Worm (Caenorhabditis elegans) whole organism, late embryonic: ENCODE data around the gene srv-22.

Experiments
- C38D4.7 ChIP-seq: fragments of 200-800 bp; sonication (Bioruptor generic); optimal IDR thresholded peaks from 2 replicates; lab custom pipeline; 2018; ENCODE audit warnings: mild to moderate bottlenecking, missing genetic modification characterization, moderate library complexity, missing compliant biosample characterization
- F13H6.1 ChIP-seq: sonication (generic microtip); optimal IDR thresholded peaks from 2 replicates; lab custom pipeline; 2016; ENCODE audit warnings: missing genetic modification characterization, missing compliant biosample characterization
- K02D7.2 ChIP-seq: sonication (generic microtip); optimal IDR thresholded peaks from 2 replicates; lab custom pipeline; 2017; ENCODE audit warnings: mild to moderate bottlenecking, missing genetic modification characterization, missing compliant biosample characterization
- K09A11.1 ChIP-seq: sonication (generic microtip); optimal IDR thresholded peaks from 2 replicates; lab custom pipeline; 2017; ENCODE audit warnings: antibody characterized with exemption, mild to moderate bottlenecking, missing genetic modification characterization, missing compliant biosample characterization; ENCODE audit not compliant: insufficient read depth
- Y22D7AL.16 ChIP-seq: sonication (generic microtip); optimal IDR thresholded peaks from 2 replicates; lab custom pipeline; 2016; ENCODE audit warnings: missing genetic modification characterization, missing compliant biosample characterization
- ceh-14 ChIP-seq: sonication (generic microtip); optimal IDR thresholded peaks from 2 replicates; lab custom pipeline; 2016; ENCODE audit warnings: missing genotype, missing genetic modification characterization, missing compliant biosample characterization
- ceh-19 ChIP-seq: fragments of 200-800 bp; sonication (Bioruptor generic); optimal IDR thresholded peaks from 2 replicates; lab custom pipeline; 2018; ENCODE audit warnings: mild to moderate bottlenecking, missing genetic modification characterization, missing compliant biosample characterization
- ceh-22 ChIP-seq: sonication (generic microtip); optimal IDR thresholded peaks from 2 replicates; lab custom pipeline; 2017; ENCODE audit warnings: missing biosample characterization, missing genetic modification characterization
- ceh-24 ChIP-seq: sonication (generic microtip); optimal IDR thresholded peaks from 2 replicates; lab custom pipeline; 2016; ENCODE audit warnings: mild to moderate bottlenecking, missing genetic modification characterization, missing compliant biosample characterization
- ceh-31 ChIP-seq: sonication (generic microtip); optimal IDR thresholded peaks from 2 replicates; lab custom pipeline; 2016; ENCODE audit warnings: missing genetic modification characterization, missing compliant biosample characterization
- ceh-34 ChIP-seq: sonication (generic microtip); optimal IDR thresholded peaks from 2 replicates; lab custom pipeline; 2016; ENCODE audit warnings: mild to moderate bottlenecking, missing genetic modification characterization, missing compliant biosample characterization
- ceh-45 ChIP-seq: fragments of 200-800 bp; sonication (Bioruptor generic); IDR thresholded peaks from 2 replicates; pipeline ENCODE4 v1.3.6; 2022; ENCODE audit warnings: missing genetic modification reagents, missing genetic modification characterization, missing compliant biosample characterization
- elt-2 ChIP-seq: sonication (generic microtip); optimal IDR thresholded peaks from 2 replicates; lab custom pipeline; 2016; ENCODE audit warnings: missing genetic modification reagents, missing genetic modification characterization, missing compliant biosample characterization
- ets-4 ChIP-seq: sonication (generic microtip); optimal IDR thresholded peaks from 2 replicates; lab custom pipeline; 2016; ENCODE audit warnings: missing genetic modification characterization, missing compliant biosample characterization
- eyg-1 ChIP-seq: sonication (generic microtip); optimal IDR thresholded peaks from 2 replicates; lab custom pipeline; 2016; ENCODE audit warnings: missing genotype, missing genetic modification characterization, missing compliant biosample characterization
- fax-1 ChIP-seq: sonication (generic microtip); optimal IDR thresholded peaks from 2 replicates; lab custom pipeline; 2016; ENCODE audit warnings: missing genotype, missing genetic modification characterization, missing compliant biosample characterization
- fkh-10 ChIP-seq: fragments of 150-350 bp; optimal IDR thresholded peaks from 2 replicates; lab custom pipeline; 2014; ENCODE audit warnings: missing biosample characterization, missing genetic modification reagents, missing genetic modification characterization
- fkh-6 ChIP-seq: sonication (generic microtip); optimal IDR thresholded peaks from 2 replicates; lab custom pipeline; 2016; ENCODE audit warnings: missing genetic modification characterization, missing compliant biosample characterization
- gmeb-2 ChIP-seq: sonication (generic microtip); optimal IDR thresholded peaks from 2 replicates; lab custom pipeline; 2016; ENCODE audit warnings: missing genetic modification characterization, inconsistent platforms, missing compliant biosample characterization
- hlh-13 ChIP-seq: fragments of 200-800 bp; sonication (Bioruptor generic); optimal IDR thresholded peaks from 2 replicates; lab custom pipeline; 2018; ENCODE audit warnings: mild to moderate bottlenecking, missing genetic modification characterization, missing compliant biosample characterization
- hlh-15 ChIP-seq: sonication (generic microtip); optimal IDR thresholded peaks from 2 replicates; lab custom pipeline; 2016; ENCODE audit warnings: missing genetic modification characterization, missing compliant biosample characterization
- hlh-30 ChIP-seq: sonication (generic microtip); optimal IDR thresholded peaks from 2 replicates; lab custom pipeline; 2017; ENCODE audit warnings: antibody characterized with exemption, missing genetic modification characterization, missing compliant biosample characterization; ENCODE audit not compliant: insufficient read depth
- hlh-6 ChIP-seq: sonication (generic microtip); optimal IDR thresholded peaks from 2 replicates; lab custom pipeline; 2016; ENCODE audit warnings: missing genotype, missing genetic modification characterization, missing compliant biosample characterization
- pax-1 ChIP-seq: fragments of 150-350 bp; optimal IDR thresholded peaks from 2 replicates; lab custom pipeline; 2014; ENCODE audit warnings: missing biosample characterization, missing genetic modification characterization
- pha-2 ChIP-seq: sonication (generic microtip); optimal IDR thresholded peaks from 2 replicates; lab custom pipeline; 2017; ENCODE audit warnings: mild to moderate bottlenecking, missing genetic modification characterization, missing compliant biosample characterization
- pros-1 ChIP-seq: fragments of 150-350 bp; optimal IDR thresholded peaks from 2 replicates; lab custom pipeline; 2014; ENCODE audit warnings: missing biosample characterization, missing genetic modification reagents, missing genetic modification characterization
- sdc-2 ChIP-seq: sonication (generic microtip); optimal IDR thresholded peaks from 2 replicates; lab custom pipeline; 2016; ENCODE audit warnings: missing genotype, missing genetic modification characterization, missing compliant biosample characterization
- sox-2 ChIP-seq: fragments of 200-800 bp; sonication (Bioruptor generic); IDR thresholded peaks from 2 replicates; pipeline ENCODE4 v1.3.6; 2022; ENCODE audit warnings: missing genetic modification reagents, missing genetic modification characterization, missing compliant biosample characterization
- sox-4 ChIP-seq: sonication (generic microtip); optimal IDR thresholded peaks from 2 replicates; lab custom pipeline; 2017; ENCODE audit warnings: mild to moderate bottlenecking, missing genetic modification characterization, inconsistent platforms, missing compliant biosample characterization
- tbx-2 ChIP-seq: sonication (generic microtip); optimal IDR thresholded peaks from 2 replicates; lab custom pipeline; 2016; ENCODE audit warnings: missing genetic modification characterization, missing compliant biosample characterization
- unc-3 ChIP-seq, 2 experiments: fragments of 200-800 bp in 1 of 2; sonication (Bioruptor generic) in 1 of 2; sonication (generic microtip) in 1 of 2; conservative IDR thresholded peaks in 1 of 2; optimal IDR thresholded peaks in 1 of 2; 2 replicates each; pipeline versions ENCODE4 v1.3.6 to Lab custom; 2016 to 2022; ENCODE audit warnings: missing compliant biosample characterization in 2 of 2, missing genetic modification characterization in 2 of 2, missing genetic modification reagents in 1 of 2
- unc-42 ChIP-seq: sonication (generic microtip); optimal IDR thresholded peaks from 2 replicates; lab custom pipeline; 2016; ENCODE audit warnings: missing genotype, missing genetic modification characterization, missing compliant biosample characterization
- unc-86 ChIP-seq: sonication (generic microtip); optimal IDR thresholded peaks from 2 replicates; lab custom pipeline; 2016; ENCODE audit warnings: missing genetic modification characterization, missing compliant biosample characterization
- zip-5 ChIP-seq: sonication (generic microtip); optimal IDR thresholded peaks from 2 replicates; lab custom pipeline; 2016; ENCODE audit warnings: missing genetic modification characterization, missing compliant biosample characterization
- ztf-16 ChIP-seq: sonication (generic microtip); optimal IDR thresholded peaks from 2 replicates; lab custom pipeline; 2017; ENCODE audit warnings: missing genetic modification characterization, missing compliant biosample characterization

srv-22 gene

ce11 chrIV:5858212-5858611 lies 21.5 kb downstream of the srv-22 start:
- TF ChIP-seq ceh-14 (tag; lab: Kevin White, UChicago) (no peak), elt-2 (peak; percentile 12)
- TF ChIP-seq, all 69 proteins: peak for 1

ce11 chrIV:5856975-5857374 lies 22.8 kb downstream of the srv-22 start:
- TF ChIP-seq fkh-6 (tag; lab: Kevin White, UChicago) = no peak
- TF ChIP-seq ceh-22 (tag; lab: Kevin White, UChicago) = no peak
- TF ChIP-seq unc-3 (GFP tag; conservative IDR thresholded peaks at IDR 0.05; lab: Robert Waterston, UW) = no peak
- no peak for TF ChIP-seq unc-3 (tag; optimal IDR thresholded peaks at IDR 0.05; lab: Kevin White, UChicago)
- TF ChIP-seq sdc-2 (tag; lab: Kevin White, UChicago) = no peak
- TF ChIP-seq ceh-31 (tag; lab: Kevin White, UChicago) = no peak
- TF ChIP-seq hlh-15 = no peak
- no peak for TF ChIP-seq ceh-45
- no peak for TF ChIP-seq ceh-14 (tag; lab: Kevin White, UChicago)

- TF ChIP-seq pax-1 (tag; lab: Kevin White, UChicago) = no peak
- TF ChIP-seq ceh-24 (tag; lab: Kevin White, UChicago) = no peak
- TF ChIP-seq ceh-22 (tag; lab: Kevin White, UChicago) = no peak
- no peak for TF ChIP-seq ceh-34
- TF ChIP-seq zip-5 = no peak
- no peak for TF ChIP-seq ceh-31 (tag; lab: Kevin White, UChicago)
- TF ChIP-seq hlh-6 (tag; lab: Kevin White, UChicago) = no peak
- no peak for TF ChIP-seq gmeb-2
- no peak for TF ChIP-seq F13H6.1 (tag; lab: Kevin White, UChicago)
- TF ChIP-seq pros-1 = no peak
- TF ChIP-seq ceh-45 = no peak
- no peak for TF ChIP-seq fkh-10
- TF ChIP-seq pha-2 = no peak
- no peak for TF ChIP-seq ceh-19 (GFP tag; lab: Kevin White, UChicago)
- no peak for TF ChIP-seq eyg-1 (tag; lab: Kevin White, UChicago)
- TF ChIP-seq fax-1 (tag; lab: Kevin White, UChicago) = no peak
These were observed 24.1 kb downstream of the srv-22 start for ce11 chrIV:5855608-5856007.

- TF ChIP-seq ets-4 (no peak), hlh-30 (tag; lab: Kevin White, UChicago) (no peak)
- TF ChIP-seq, all 69 proteins: peak for 0
These were observed 28.9 kb downstream of the srv-22 start for ce11 chrIV:5850765-5851377.

ce11 chrIV:5847986-5848707 lies 31.6 kb downstream of the srv-22 start, which contains the start of gene sams-3:
TSS of gene sams-3 (plus strand) at chrIV:5848657.
- no peak for TF ChIP-seq hlh-13 (GFP tag; lab: Kevin White, UChicago)
- no peak for TF ChIP-seq ceh-45
- TF ChIP-seq unc-86 = no peak
- TF ChIP-seq K09A11.1 (tag; lab: Kevin White, UChicago) = no peak
- TF ChIP-seq hlh-30 (tag; lab: Kevin White, UChicago) = no peak
- TF ChIP-seq fkh-10 = no peak
- TF ChIP-seq K02D7.2 (tag; lab: Kevin White, UChicago) = no peak
- peak; percentile 46 for TF ChIP-seq ztf-16 (tag; lab: Kevin White, UChicago)
- peak; percentile 96 for TF ChIP-seq tbx-2 (tag; lab: Kevin White, UChicago)
- no peak for TF ChIP-seq ets-4
- TF ChIP-seq Y22D7AL.16 (tag; lab: Kevin White, UChicago) = no peak
- TF ChIP-seq sox-4 (tag; lab: Kevin White, UChicago) = no peak
- peak; percentile 8 for TF ChIP-seq unc-42
- TF ChIP-seq sox-2 = no peak
- TF ChIP-seq C38D4.7 (GFP tag; lab: Kevin White, UChicago) = no peak
- TF ChIP-seq pros-1 = no peak
- no peak for TF ChIP-seq ceh-24 (tag; lab: Kevin White, UChicago)
